Fruit fly (Drosophila melanogaster): Measurements from ENCODE around the gene ApepP.

Gene ApepP

DNA sequence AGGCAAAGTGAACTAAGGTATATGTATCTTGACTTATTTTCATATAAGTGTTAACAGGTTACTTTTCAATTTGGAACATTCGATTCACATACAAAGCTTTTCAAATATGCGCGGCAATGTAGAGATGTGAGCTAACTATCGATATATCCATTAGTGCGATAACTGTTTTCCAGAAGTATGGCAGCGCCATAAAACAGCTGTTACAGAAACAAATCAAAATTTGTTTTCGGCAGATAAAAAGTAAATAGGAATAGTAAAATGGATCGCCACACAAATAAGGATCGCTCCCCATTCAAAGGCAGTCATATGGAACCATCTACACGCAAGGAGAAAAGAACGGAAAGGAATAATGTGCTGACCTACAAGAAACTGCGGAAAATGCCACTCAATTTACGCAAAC is 30.9 kb downstream of the ApepP start, which contains the start of the genes CG32832, CG31743 and CG34313 (continued):
- TF ChIP-seq sens-2 (GFP tag; IDR thresholded peaks at IDR 0.05) (no peak), CG30020 (tag; optimal IDR thresholded peaks at IDR 0.05) (no peak), Ets97D (GFP tag; optimal IDR thresholded peaks at IDR 0.05) (peak; percentile 52), HHEX (GFP tag; optimal IDR thresholded peaks at IDR 0.05) (no peak), CG42726 (GFP tag; IDR thresholded peaks at IDR 0.05; ENCODE audit: partially characterized antibody) (peak; percentile 40; the same call in 1 of the 2 replicates), Nf-YC (tag; optimal IDR thresholded peaks at IDR 0.05) (peak; percentile 30), CG11085 (GFP tag; IDR thresholded peaks at IDR 0.05) (no peak), CG10267 (tag; optimal IDR thresholded peaks at IDR 0.05) (peak; percentile 2), CG12659 (GFP tag; optimal IDR thresholded peaks at IDR 0.05) (peak; percentile 19), zen (tag; optimal IDR thresholded peaks at IDR 0.05) (peak; percentile 9), chinmo (GFP tag; IDR thresholded peaks at IDR 0.05; ENCODE audit: partially characterized antibody) (peak; percentile 79; the same call in 3 of the 4 replicates), CG3847 (GFP tag; IDR thresholded peaks at IDR 0.05) (peak; percentile 34; the same call in 1 of the 2 replicates), CG2129 (GFP tag; IDR thresholded peaks at IDR 0.05; ENCODE audit: partially characterized antibody) (peak; percentile 28), bbx (GFP tag; IDR thresholded peaks at IDR 0.05; ENCODE audit: partially characterized antibody) (peak; percentile 80), vnd (GFP tag; IDR thresholded peaks at IDR 0.05; ENCODE audit: partially characterized antibody) (peak; percentile 42; the same call in 1 of the 3 replicates), eyg (GFP tag; optimal IDR thresholded peaks at IDR 0.05) (no peak), ash1 (GFP tag; optimal IDR thresholded peaks at IDR 0.05) (no peak), CG10654 (GFP tag; optimal IDR thresholded peaks at IDR 0.05) (no peak), CG9727 (GFP tag; optimal IDR thresholded peaks at IDR 0.05) (no peak), CG1603 (tag; optimal IDR thresholded peaks at IDR 0.05) (peak; percentile 55), BEAF-32 (GFP tag; optimal IDR thresholded peaks at IDR 0.05) (peak; percentile 85), Deaf1 (tag; optimal IDR thresholded peaks at IDR 0.05) (peak; percentile 43), sens (GFP tag) (peak; percentile 72), CHES-1-like (GFP tag; optimal IDR thresholded peaks at IDR 0.05) (no peak), nmo (GFP tag; optimal IDR thresholded peaks at IDR 0.05) (peak; percentile 40), sim (GFP tag; IDR thresholded peaks at IDR 0.05) (no peak)

DNA sequence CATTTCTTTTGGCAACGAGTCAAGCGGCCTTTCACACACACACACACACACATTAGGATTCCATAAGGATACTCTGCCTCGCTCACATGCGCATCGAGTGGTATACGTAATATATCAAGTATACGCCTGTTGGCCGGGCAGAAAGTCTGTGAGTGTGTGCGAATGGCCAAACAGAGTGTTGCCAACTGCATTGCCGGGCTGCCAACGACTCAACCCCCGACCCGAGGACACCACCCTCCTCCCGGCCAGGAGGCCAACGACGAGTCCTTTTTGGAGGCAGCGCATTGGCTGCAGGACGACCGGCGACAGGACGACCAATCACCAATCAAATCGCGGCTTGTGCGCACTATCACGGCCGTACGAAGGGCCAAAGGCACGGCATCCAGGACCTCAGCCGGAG is 32.5 kb downstream of the ApepP start:
- TF ChIP-seq Atf3 (GFP tag; optimal IDR thresholded peaks at IDR 0.05) (no peak), Nf-YC (tag; optimal IDR thresholded peaks at IDR 0.05) (peak; percentile 92), CG4404 (GFP tag; IDR thresholded peaks at IDR 0.05) (no peak), dpn (GFP tag; optimal IDR thresholded peaks at IDR 0.05) (no peak), schlank (tag; optimal IDR thresholded peaks at IDR 0.05) (no peak), Nf-YB (GFP tag; optimal IDR thresholded peaks at IDR 0.05) (peak; percentile 53), HLH4C (GFP tag; IDR thresholded peaks at IDR 0.05; ENCODE audit: partially characterized antibody) (0 out of 3 replicates have a peak, but pooled peaks have one; percentile 26), Dref (GFP tag; IDR thresholded peaks at IDR 0.05) (0 out of 2 replicates have a peak, but pooled peaks have one; percentile 19), CG17361 (GFP tag; IDR thresholded peaks at IDR 0.05) (no peak), CG1832 (GFP tag; optimal IDR thresholded peaks at IDR 0.05) (peak; percentile 6), twi (tag; optimal IDR thresholded peaks at IDR 0.05) (no peak), psq (GFP tag; optimal IDR thresholded peaks at IDR 0.05) (no peak), E2f2 (GFP tag; IDR thresholded peaks at IDR 0.05) (no peak), Deaf1 (tag; optimal IDR thresholded peaks at IDR 0.05) (peak; percentile 68), CG2712 (tag; optimal IDR thresholded peaks at IDR 0.05) (no peak), ci (GFP tag; IDR thresholded peaks at IDR 0.05) (0 out of 3 replicates have a peak, but pooled peaks have one; percentile 8), CG15601 (tag; optimal IDR thresholded peaks at IDR 0.05) (no peak), Dek (tag; optimal IDR thresholded peaks at IDR 0.05) (no peak), z (GFP tag; IDR thresholded peaks at IDR 0.05) (no peak), CG3407 (GFP tag; optimal IDR thresholded peaks at IDR 0.05) (no peak), bowl (GFP tag; IDR thresholded peaks at IDR 0.05) (no peak), CG7372 (GFP tag; IDR thresholded peaks at IDR 0.05) (peak; percentile 72), NC2β (GFP tag; optimal IDR thresholded peaks at IDR 0.05) (no peak), ind (GFP tag; optimal IDR thresholded peaks at IDR 0.05) (no peak)
